Fruit fly (Drosophila melanogaster) whole organism, wandering third instar larva: ENCODE measurements around the gene CG42269.

Experiments used
- Dfd ChIP-seq: fragments of >200 bp; optimal IDR thresholded peaks from 2 replicates; lab custom pipeline; 2017; ENCODE audit warnings: missing biosample characterization, missing genetic modification characterization
- Mio ChIP-seq: sonication (Bioruptor generic); optimal IDR thresholded peaks from 2 replicates; lab custom pipeline; 2016; ENCODE audit warnings: missing biosample characterization, missing genetic modification characterization
- brk ChIP-seq: fragments of 200-800 bp; sonication (Bioruptor generic); optimal IDR thresholded peaks from 2 replicates; lab custom pipeline; 2016; ENCODE audit warnings: missing biosample characterization, mild to moderate bottlenecking, missing genetic modification characterization
- dsf ChIP-seq: sonication (Bioruptor generic); optimal IDR thresholded peaks from 2 replicates; lab custom pipeline; 2016; ENCODE audit warnings: missing biosample characterization, missing genetic modification characterization, borderline replicate concordance
- h ChIP-seq: fragments of 200-800 bp; sonication (Bioruptor generic); optimal IDR thresholded peaks from 3 replicates; lab custom pipeline; 2016; ENCODE audit warnings: missing biosample characterization, mild to moderate bottlenecking, missing genetic modification characterization
- jim ChIP-seq: fragments of 175-275, 200-325 bp; sonication (Bioruptor generic); optimal IDR thresholded peaks from 2 replicates; lab custom pipeline; 2016; ENCODE audit warnings: missing biosample characterization, mild to moderate bottlenecking, missing genetic modification characterization
- pan ChIP-seq: fragments of >200 bp; optimal IDR thresholded peaks from 2 replicates; lab custom pipeline; 2017
- psq ChIP-seq: fragments of 200-800 bp; sonication (Bioruptor generic); optimal IDR thresholded peaks from 3 replicates; lab custom pipeline; 2017; ENCODE audit warnings: missing biosample characterization, mild to moderate bottlenecking, missing genetic modification characterization, moderate library complexity
- sage ChIP-seq: fragments of 200-800 bp; sonication (Bioruptor generic); optimal IDR thresholded peaks from 2 replicates; lab custom pipeline; 2016; ENCODE audit warnings: missing biosample characterization, mild to moderate bottlenecking, missing genetic modification characterization

- TF ChIP-seq psq (GFP tag; lab: Kevin White, UChicago) (no peak), brk (no peak), Dfd (GFP tag; lab: Kevin White, UChicago) (no peak), jim (no peak), Mio (GFP tag; lab: Kevin White, UChicago) (no peak), h (GFP tag; lab: Kevin White, UChicago) (no peak), pan (lab: Kevin White, UChicago) (no peak), sage (no peak), dsf (GFP tag; lab: Kevin White, UChicago) (no peak)
These were observed 31.6 kb upstream of the CG42269 start, which contains the start of gene CG10477 for dm6 chr3L:6034511-6034910.
